Fruit fly (Drosophila melanogaster) whole organism, pupa: ENCODE results near the gene CG32647.

ENCODE experiments used
- CG10348 ChIP-seq: fragments of 200-800 bp; sonication (Bioruptor generic); IDR thresholded peaks from 2 replicates; pipeline ENCODE4 v1.3.6; 2022; ENCODE audit warnings: missing biosample characterization, missing genetic modification characterization
- CG12605 ChIP-seq: fragments of 200-800 bp; sonication (Bioruptor generic); IDR thresholded peaks from 2 replicates; pipeline ENCODE4 v1.3.6; 2022; ENCODE audit warnings: missing biosample characterization, missing genetic modification characterization
- CG13204 ChIP-seq: fragments of 200-800 bp; sonication (Bioruptor generic); optimal IDR thresholded peaks from 2 replicates; lab custom pipeline; 2018; ENCODE audit warnings: missing biosample characterization, mild to moderate bottlenecking, missing genetic modification characterization, moderate library complexity
- CG14655 ChIP-seq: fragments of 200-800 bp; sonication (Bioruptor generic); optimal IDR thresholded peaks from 3 replicates; lab custom pipeline; 2017; ENCODE audit warnings: mild to moderate bottlenecking, missing biosample characterization, missing genetic modification reagents, missing genetic modification characterization
- CG15710 ChIP-seq: fragments of 200-800 bp; sonication (Bioruptor generic); optimal IDR thresholded peaks from 2 replicates; lab custom pipeline; 2018; ENCODE audit warnings: missing biosample characterization, mild to moderate bottlenecking, missing genetic modification characterization, moderate library complexity
- CG17806 ChIP-seq: fragments of 200-800 bp; sonication (Bioruptor generic); optimal IDR thresholded peaks from 2 replicates; lab custom pipeline; 2018; ENCODE audit warnings: missing biosample characterization, mild to moderate bottlenecking, missing genetic modification characterization, moderate library complexity
- CG32121 ChIP-seq: fragments of 200-800 bp; sonication (Bioruptor generic); IDR thresholded peaks from 2 replicates; pipeline ENCODE4 v1.3.6; 2022; ENCODE audit warnings: missing biosample characterization, missing genetic modification characterization
- CG34367 ChIP-seq: fragments of 200-800 bp; sonication (Bioruptor generic); optimal IDR thresholded peaks from 2 replicates; lab custom pipeline; 2018; ENCODE audit warnings: missing biosample characterization, mild to moderate bottlenecking, missing genetic modification characterization
- CG4496 ChIP-seq: fragments of 200-800 bp; sonication (Bioruptor generic); IDR thresholded peaks from 3 replicates; pipeline ENCODE4 v1.3.6; 2022; ENCODE audit warnings: missing biosample characterization, missing genetic modification characterization
- CG8159 ChIP-seq: fragments of 200-800 bp; sonication (Bioruptor generic); optimal IDR thresholded peaks from 3 replicates; lab custom pipeline; 2018; ENCODE audit warnings: missing biosample characterization, mild to moderate bottlenecking, missing genetic modification characterization, moderate library complexity
- CG8301 ChIP-seq: fragments of 200-800 bp; sonication (Bioruptor generic); optimal IDR thresholded peaks from 2 replicates; lab custom pipeline; 2018; ENCODE audit warnings: missing biosample characterization, mild to moderate bottlenecking, missing genetic modification characterization
- CG9948 ChIP-seq: fragments of 200-800 bp; sonication (Bioruptor generic); optimal IDR thresholded peaks from 2 replicates; lab custom pipeline; 2018; ENCODE audit warnings: missing biosample characterization, mild to moderate bottlenecking, missing genetic modification characterization, moderate library complexity
- D1 ChIP-seq: fragments of 200-800 bp; sonication (Bioruptor generic); optimal IDR thresholded peaks from 2 replicates; lab custom pipeline; 2018; ENCODE audit warnings: missing biosample characterization, mild to moderate bottlenecking, missing genetic modification characterization, moderate library complexity
- EcR ChIP-seq: fragments of 200-800 bp; sonication (Bioruptor generic); optimal IDR thresholded peaks from 3 replicates; lab custom pipeline; 2019; ENCODE audit warnings: missing biosample characterization, missing genetic modification characterization, mild to moderate bottlenecking, moderate library complexity, missing genetic modification reagents
- Ets98B ChIP-seq: fragments of 200-800 bp; sonication (Bioruptor generic); IDR thresholded peaks from 2 replicates; pipeline ENCODE4 v1.3.6; 2022; ENCODE audit warnings: missing biosample characterization, missing genetic modification characterization
- Pif1A ChIP-seq: fragments of 200-800 bp; sonication (Bioruptor generic); optimal IDR thresholded peaks from 3 replicates; lab custom pipeline; 2016; ENCODE audit warnings: missing biosample characterization, missing genetic modification characterization
- Pif1B ChIP-seq: fragments of 200-800 bp; sonication (Bioruptor generic); optimal IDR thresholded peaks from 3 replicates; lab custom pipeline; 2016; ENCODE audit warnings: missing biosample characterization, missing genetic modification characterization
- Snoo ChIP-seq: fragments of 200-800 bp; sonication (Bioruptor generic); optimal IDR thresholded peaks from 3 replicates; lab custom pipeline; 2017; ENCODE audit warnings: missing biosample characterization, mild to moderate bottlenecking, missing genetic modification characterization, inconsistent platforms
- fd96Ca ChIP-seq: fragments of 200-800 bp; sonication (Bioruptor generic); IDR thresholded peaks from 3 replicates; pipeline ENCODE4 v1.3.6; 2022; ENCODE audit warnings: missing biosample characterization, missing genetic modification characterization
- gl ChIP-seq: fragments of 200-800 bp; sonication (Bioruptor generic); optimal IDR thresholded peaks from 2 replicates; lab custom pipeline; 2018; ENCODE audit warnings: missing biosample characterization, mild to moderate bottlenecking, missing genetic modification characterization
- rn ChIP-seq: fragments of 200-800 bp; sonication (Bioruptor generic); IDR thresholded peaks from 2 replicates; pipeline ENCODE4 v1.3.6; 2022; ENCODE audit warnings: missing biosample characterization, missing genetic modification characterization

CG32647 gene

dm6 chrX:12737057-12737734 lies 47.6 kb downstream of the CG32647 start:
- peak; percentile 90 for TF ChIP-seq fd96Ca (GFP tag; lab: Robert Waterston, UW)
- TF ChIP-seq Ets98B (GFP tag; lab: Robert Waterston, UW) = peak; percentile 88
- TF ChIP-seq CG8301 = peak; percentile 74
- TF ChIP-seq CG17806 (tag; lab: Kevin White, UChicago) = peak; percentile 69
- TF ChIP-seq CG12605 (GFP tag; lab: Robert Waterston, UW) = peak; percentile 91
- TF ChIP-seq CG10348 (GFP tag; lab: Robert Waterston, UW) = no peak
- peak; percentile 71 for TF ChIP-seq Snoo (tag; lab: Kevin White, UChicago)
- peak; percentile 78 for TF ChIP-seq rn (GFP tag; lab: Robert Waterston, UW)
- peak; percentile 80 for TF ChIP-seq CG9948 (tag; lab: Kevin White, UChicago)
- peak; percentile 51 for TF ChIP-seq D1 (tag; lab: Kevin White, UChicago)
- TF ChIP-seq gl = peak; percentile 90
- peak; percentile 86 for TF ChIP-seq Pif1A (GFP tag; lab: Kevin White, UChicago)
- peak; percentile 95 for TF ChIP-seq CG4496
- peak; percentile 77 for TF ChIP-seq EcR (GFP tag; lab: Kevin White, UChicago)
- TF ChIP-seq CG13204 (GFP tag; lab: Kevin White, UChicago) = peak; percentile 92
- peak; percentile 85 for TF ChIP-seq Pif1B (GFP tag; lab: Kevin White, UChicago)
- peak; percentile 84 for TF ChIP-seq CG15710 (tag; lab: Kevin White, UChicago)
- TF ChIP-seq CG8159 (tag; lab: Kevin White, UChicago) = peak; percentile 79
- peak; percentile 87 for TF ChIP-seq CG14655 (GFP tag; lab: Kevin White, UChicago)
- peak; percentile 81 for TF ChIP-seq CG34367 (tag; lab: Kevin White, UChicago)
- peak; percentile 92 for TF ChIP-seq CG32121 (GFP tag; lab: Robert Waterston, UW)
- TF ChIP-seq, all 21 proteins: peak for 20

- peak; percentile 89 for TF ChIP-seq Pif1A (GFP tag; lab: Kevin White, UChicago)
- peak; percentile 82 for TF ChIP-seq CG34367 (tag; lab: Kevin White, UChicago)
- TF ChIP-seq CG32121 (GFP tag; lab: Robert Waterston, UW) = 0 out of 2 replicates have a peak, but pooled peaks have one; percentile 39
- peak; percentile 33; the same call in 2 of the 3 replicates for TF ChIP-seq CG4496
- peak; percentile 89 for TF ChIP-seq Pif1B (GFP tag; lab: Kevin White, UChicago)
- TF ChIP-seq CG14655 (GFP tag; lab: Kevin White, UChicago) = peak; percentile 97
- TF ChIP-seq CG15710 (tag; lab: Kevin White, UChicago) = peak; percentile 95
- TF ChIP-seq D1 (tag; lab: Kevin White, UChicago) = peak; percentile 93
- peak; percentile 71 for TF ChIP-seq fd96Ca (GFP tag; lab: Robert Waterston, UW)
- no peak for TF ChIP-seq CG13204 (GFP tag; lab: Kevin White, UChicago)
- TF ChIP-seq CG8301 = peak; percentile 94
- TF ChIP-seq CG17806 (tag; lab: Kevin White, UChicago) = peak; percentile 84
- TF ChIP-seq CG8159 (tag; lab: Kevin White, UChicago) = peak; percentile 97
- no peak for TF ChIP-seq gl
- TF ChIP-seq Ets98B (GFP tag; lab: Robert Waterston, UW) = peak; percentile 72
- TF ChIP-seq EcR (GFP tag; lab: Kevin White, UChicago) = peak; percentile 66
- TF ChIP-seq Snoo (tag; lab: Kevin White, UChicago) = peak; percentile 95
- no peak for TF ChIP-seq CG10348 (GFP tag; lab: Robert Waterston, UW)
- TF ChIP-seq CG12605 (GFP tag; lab: Robert Waterston, UW) = peak; percentile 39; the same call in 1 of the 2 replicates
- TF ChIP-seq rn (GFP tag; lab: Robert Waterston, UW) = no peak
- TF ChIP-seq CG9948 (tag; lab: Kevin White, UChicago) = peak; percentile 95
These were observed 49.0 kb downstream of the CG32647 start for dm6 chrX:12735478-12736428.

- TF ChIP-seq EcR (GFP tag; lab: Kevin White, UChicago) (peak; percentile 74), CG14655 (GFP tag; lab: Kevin White, UChicago) (peak; percentile 86), CG8159 (tag; lab: Kevin White, UChicago) (peak; percentile 92), CG32121 (GFP tag; lab: Robert Waterston, UW) (peak; percentile 77), CG13204 (GFP tag; lab: Kevin White, UChicago) (peak; percentile 76), CG34367 (tag; lab: Kevin White, UChicago) (peak; percentile 87), rn (GFP tag; lab: Robert Waterston, UW) (peak; percentile 38; the same call in 1 of the 2 replicates), CG8301 (peak; percentile 73), CG15710 (tag; lab: Kevin White, UChicago) (peak; percentile 90), Snoo (tag; lab: Kevin White, UChicago) (peak; percentile 75), CG4496 (peak; percentile 86), D1 (tag; lab: Kevin White, UChicago) (peak; percentile 78), CG10348 (GFP tag; lab: Robert Waterston, UW) (no peak), Ets98B (GFP tag; lab: Robert Waterston, UW) (peak; percentile 69), gl (peak; percentile 86), CG9948 (tag; lab: Kevin White, UChicago) (peak; percentile 88), CG12605 (GFP tag; lab: Robert Waterston, UW) (peak; percentile 96), Pif1A (GFP tag; lab: Kevin White, UChicago) (peak; percentile 59), Pif1B (GFP tag; lab: Kevin White, UChicago) (peak; percentile 44), CG17806 (tag; lab: Kevin White, UChicago) (peak; percentile 82), fd96Ca (GFP tag; lab: Robert Waterston, UW) (peak; percentile 95)
These were observed 49.9 kb downstream of the CG32647 start for dm6 chrX:12734710-12735462.
